Fruit fly (Drosophila melanogaster) whole organism, embryonic: Measurements from ENCODE around the gene Sox102F.

Source experiments
- CG1024 ChIP-seq: fragments of 200-800 bp; sonication (Bioruptor generic); IDR thresholded peaks from 2 replicates; pipeline ENCODE4 v1.3.6; 2022; ENCODE audit warnings: missing biosample characterization, missing genetic modification characterization
- CG11723 ChIP-seq: fragments of 200-800 bp; sonication (Bioruptor generic); optimal IDR thresholded peaks from 2 replicates; lab custom pipeline; 2017; ENCODE audit warnings: missing biosample characterization, mild to moderate bottlenecking, missing genetic modification characterization
- CG12391 ChIP-seq: fragments of 200-800 bp; sonication (Bioruptor generic); optimal IDR thresholded peaks from 3 replicates; lab custom pipeline; 2018; ENCODE audit warnings: missing biosample characterization, mild to moderate bottlenecking, missing genetic modification characterization, moderate library complexity
- CG12659 ChIP-seq: fragments of 200-800 bp; sonication (Bioruptor generic); optimal IDR thresholded peaks from 3 replicates; lab custom pipeline; 2017; ENCODE audit warnings: mild to moderate bottlenecking, missing biosample characterization, missing genetic modification reagents, missing genetic modification characterization
- CG13123 ChIP-seq: fragments of 200-800 bp; sonication (Bioruptor generic); optimal IDR thresholded peaks from 2 replicates; lab custom pipeline; 2016; ENCODE audit warnings: missing biosample characterization, missing genetic modification characterization
- CG13424 ChIP-seq: fragments of 200-800 bp; sonication (Bioruptor generic); optimal IDR thresholded peaks from 2 replicates; lab custom pipeline; 2019; ENCODE audit warnings: missing biosample characterization, mild to moderate bottlenecking, missing genetic modification characterization, moderate library complexity
- CG14710 ChIP-seq: fragments of 200-800 bp; sonication (Bioruptor generic); optimal IDR thresholded peaks from 3 replicates; lab custom pipeline; 2019; ENCODE audit warnings: missing biosample characterization, mild to moderate bottlenecking, missing genetic modification characterization, moderate library complexity
- CG15269 ChIP-seq: fragments of 200-800 bp; sonication (Bioruptor generic); optimal IDR thresholded peaks from 2 replicates; lab custom pipeline; 2018; ENCODE audit warnings: missing biosample characterization, mild to moderate bottlenecking, missing genetic modification characterization, moderate library complexity
- CG17186 ChIP-seq: fragments of 200-800 bp; sonication (Bioruptor generic); optimal IDR thresholded peaks from 3 replicates; lab custom pipeline; 2017; ENCODE audit warnings: missing biosample characterization, missing genetic modification reagents, missing genetic modification characterization
- CG17361 ChIP-seq: fragments of 200-800 bp; sonication (Bioruptor generic); IDR thresholded peaks from 3 replicates; pipeline ENCODE4 v1.3.6; 2022; ENCODE audit warnings: missing biosample characterization, missing genetic modification characterization
- CG18764 ChIP-seq: fragments of 200-800 bp; sonication (Bioruptor generic); optimal IDR thresholded peaks from 3 replicates; lab custom pipeline; 2016; ENCODE audit warnings: missing biosample characterization, missing genetic modification characterization
- CG2199 ChIP-seq: fragments of 200-800 bp; sonication (Bioruptor generic); IDR thresholded peaks from 3 replicates; pipeline ENCODE4 v1.3.6; 2022; ENCODE audit warnings: missing biosample characterization, missing genetic modification characterization
- CG2712 ChIP-seq: fragments of 200-800 bp; optimal IDR thresholded peaks from 3 replicates; lab custom pipeline; 2019; ENCODE audit warnings: missing biosample characterization, mild to moderate bottlenecking, missing genetic modification characterization, moderate library complexity
- CG3281 ChIP-seq: fragments of 200-800 bp; sonication (Bioruptor generic); optimal IDR thresholded peaks from 3 replicates; lab custom pipeline; 2017; ENCODE audit warnings: missing biosample characterization, mild to moderate bottlenecking, missing genetic modification characterization
- CG33213 ChIP-seq: fragments of 200-800 bp; sonication (Bioruptor generic); optimal IDR thresholded peaks from 3 replicates; lab custom pipeline; 2016; ENCODE audit warnings: missing biosample characterization, missing genetic modification characterization
- CG33557 ChIP-seq: fragments of 200-800 bp; sonication (Bioruptor generic); optimal IDR thresholded peaks from 2 replicates; lab custom pipeline; 2019; ENCODE audit warnings: missing biosample characterization, mild to moderate bottlenecking, missing genetic modification characterization, moderate library complexity
- CG3995 ChIP-seq: fragments of 200-800 bp; sonication (Bioruptor generic); optimal IDR thresholded peaks from 3 replicates; lab custom pipeline; 2016; ENCODE audit warnings: missing biosample characterization, missing genetic modification characterization
- CG6765 ChIP-seq: fragments of 200-800 bp; sonication (Bioruptor generic); optimal IDR thresholded peaks from 3 replicates; lab custom pipeline; 2017; ENCODE audit warnings: missing biosample characterization, mild to moderate bottlenecking, missing genetic modification characterization
- CG7987 ChIP-seq: fragments of 200-800 bp; sonication (Bioruptor generic); optimal IDR thresholded peaks from 2 replicates; lab custom pipeline; 2018; ENCODE audit warnings: missing biosample characterization, mild to moderate bottlenecking, missing genetic modification characterization, moderate library complexity
- D19B ChIP-seq: fragments of 200-800 bp; sonication (Bioruptor generic); optimal IDR thresholded peaks from 2 replicates; lab custom pipeline; 2017; ENCODE audit warnings: missing biosample characterization, mild to moderate bottlenecking, missing genetic modification characterization
- Dad ChIP-seq: fragments of 200-800 bp; sonication (Bioruptor generic); optimal IDR thresholded peaks from 3 replicates; lab custom pipeline; 2016; ENCODE audit warnings: missing biosample characterization, missing genetic modification characterization
- Ets65A ChIP-seq: fragments of 200-800 bp; sonication (Bioruptor generic); peaks from one replicate; lab custom pipeline; 2016; ENCODE audit warnings: missing biosample characterization, missing genetic modification characterization
- Fer2 ChIP-seq: fragments of 200-800 bp; sonication (Bioruptor generic); optimal IDR thresholded peaks from 2 replicates; lab custom pipeline; 2018; ENCODE audit warnings: missing biosample characterization, mild to moderate bottlenecking, missing genetic modification characterization, moderate library complexity
- HLH54F ChIP-seq: fragments of 200-800 bp; sonication (Bioruptor generic); optimal IDR thresholded peaks from 3 replicates; lab custom pipeline; 2016; ENCODE audit warnings: missing biosample characterization, missing genetic modification characterization
- Lhr ChIP-seq: fragments of 200-800 bp; sonication (Bioruptor generic); optimal IDR thresholded peaks from 3 replicates; lab custom pipeline; 2017; ENCODE audit warnings: mild to moderate bottlenecking, missing biosample characterization, missing genetic modification reagents, missing genetic modification characterization
- Myb ChIP-seq: fragments of 200-800 bp; sonication (Bioruptor generic); optimal IDR thresholded peaks from 2 replicates; lab custom pipeline; 2016; ENCODE audit warnings: missing biosample characterization, missing genetic modification characterization
- NC2β ChIP-seq: fragments of 200-800 bp; sonication (Bioruptor generic); optimal IDR thresholded peaks from 2 replicates; lab custom pipeline; 2016; ENCODE audit warnings: missing biosample characterization, missing genetic modification characterization
- Stat92E ChIP-seq, 3 experiments: fragments of >200 bp in 2 of 3; fragments of 200-800 bp in 1 of 3; sonication (Bioruptor generic) in 1 of 3; optimal IDR thresholded peaks; 2 replicates each; lab custom pipeline; 2017 to 2019; ENCODE audit warnings: missing biosample characterization in 3 of 3, missing genetic modification characterization in 3 of 3, mild to moderate bottlenecking in 1 of 3, moderate library complexity in 1 of 3
- YL-1 ChIP-seq: fragments of 200-800 bp; sonication (Bioruptor generic); optimal IDR thresholded peaks from 3 replicates; lab custom pipeline; 2017; ENCODE audit warnings: missing biosample characterization, mild to moderate bottlenecking, missing genetic modification characterization
- bigmax ChIP-seq: fragments of 200-800 bp; sonication (Bioruptor generic); optimal IDR thresholded peaks from 2 replicates; lab custom pipeline; 2018; ENCODE audit warnings: missing biosample characterization, mild to moderate bottlenecking, missing genetic modification characterization
- dm ChIP-seq: fragments of 200-800 bp; sonication (Bioruptor generic); optimal IDR thresholded peaks from 3 replicates; lab custom pipeline; 2016; ENCODE audit warnings: missing biosample characterization, missing genetic modification characterization
- dysf ChIP-seq: fragments of 200-800 bp; sonication (Bioruptor generic); IDR thresholded peaks from 3 replicates; pipeline ENCODE4 v1.3.6; 2022; ENCODE audit warnings: missing biosample characterization, missing genetic modification characterization
- eve ChIP-seq, 2 experiments: fragments of >200 bp; optimal IDR thresholded peaks; 2 replicates each; lab custom pipeline; 2017; ENCODE audit warnings: missing biosample characterization in 2 of 2, missing genetic modification characterization in 2 of 2
- fu2 ChIP-seq: fragments of 200-800 bp; sonication (Bioruptor generic); optimal IDR thresholded peaks from 2 replicates; lab custom pipeline; 2016; ENCODE audit warnings: missing biosample characterization, missing genetic modification characterization
- gro ChIP-seq: fragments of 200-800 bp; sonication (Bioruptor generic); optimal IDR thresholded peaks from 2 replicates; lab custom pipeline; 2016; ENCODE audit warnings: missing biosample characterization, missing genetic modification characterization
- hkb ChIP-seq, 2 experiments: fragments of 200-800 bp in 1 of 2; fragments of >200 bp in 1 of 2; sonication (Bioruptor generic) in 1 of 2; IDR thresholded peaks in 1 of 2; optimal IDR thresholded peaks in 1 of 2; 2 replicates each; pipeline versions ENCODE4 v1.3.6 to Lab custom; 2017 to 2022; ENCODE audit warnings: missing biosample characterization in 1 of 2, missing genetic modification characterization in 1 of 2
- jumu ChIP-seq: fragments of 200-800 bp; sonication (Bioruptor generic); optimal IDR thresholded peaks from 3 replicates; lab custom pipeline; 2016; ENCODE audit warnings: missing biosample characterization, missing genetic modification characterization
- oc ChIP-seq: fragments of 200-800 bp; sonication (Bioruptor generic); optimal IDR thresholded peaks from 2 replicates; lab custom pipeline; 2018; ENCODE audit warnings: missing biosample characterization, mild to moderate bottlenecking, missing genetic modification characterization, moderate library complexity
- p53 ChIP-seq: fragments of 200-800 bp; sonication (Bioruptor generic); optimal IDR thresholded peaks from 2 replicates; lab custom pipeline; 2016; ENCODE audit warnings: missing biosample characterization, missing genetic modification characterization
- pho ChIP-seq: fragments of 200-800 bp; sonication (Bioruptor generic); optimal IDR thresholded peaks from 2 replicates; lab custom pipeline; 2016; ENCODE audit warnings: missing biosample characterization, missing genetic modification characterization
- phol ChIP-seq: fragments of 200-800 bp; sonication (Bioruptor generic); optimal IDR thresholded peaks from 3 replicates; lab custom pipeline; 2018; ENCODE audit warnings: missing biosample characterization, mild to moderate bottlenecking, missing genetic modification characterization, moderate library complexity
- pzg ChIP-seq: fragments of 200-800 bp; sonication (Bioruptor generic); optimal IDR thresholded peaks from 3 replicates; lab custom pipeline; 2018; ENCODE audit warnings: missing biosample characterization, mild to moderate bottlenecking, missing genetic modification characterization, moderate library complexity
- sens ChIP-seq: fragments of 200-800 bp; sonication (Bioruptor generic); peaks from one replicate; lab custom pipeline; 2016; ENCODE audit warnings: missing biosample characterization, missing genetic modification characterization
- ssp ChIP-seq: fragments of 200-800 bp; sonication (Bioruptor generic); IDR thresholded peaks from 2 replicates; pipeline ENCODE4 v1.3.6; 2022; ENCODE audit warnings: missing biosample characterization, missing genetic modification characterization
- trem ChIP-seq: fragments of 200-800 bp; optimal IDR thresholded peaks from 3 replicates; lab custom pipeline; 2019; ENCODE audit warnings: missing biosample characterization, mild to moderate bottlenecking, missing genetic modification characterization, moderate library complexity
- tx ChIP-seq: fragments of 200-800 bp; sonication (Bioruptor generic); optimal IDR thresholded peaks from 2 replicates; lab custom pipeline; 2016; ENCODE audit warnings: missing biosample characterization, missing genetic modification characterization
- zen ChIP-seq: fragments of 200-800 bp; sonication (Bioruptor generic); optimal IDR thresholded peaks from 3 replicates; lab custom pipeline; 2018; ENCODE audit warnings: missing biosample characterization, mild to moderate bottlenecking, missing genetic modification characterization, moderate library complexity

Sox102F gene

dm6 chr4:866437-867216 lies 32.4 kb upstream of the Sox102F start, which contains the start of gene Gyf (continued):
- TF ChIP-seq CG11723 = peak; percentile 100
- no peak for TF ChIP-seq CG15269 (tag; lab: Kevin White, UChicago)
- peak; percentile 59 for TF ChIP-seq zen (tag; lab: Kevin White, UChicago)
- TF ChIP-seq CG33213 = peak; percentile 75
- peak; percentile 87; the same call in 2 of the 3 replicates for TF ChIP-seq CG2199 (GFP tag; lab: Robert Waterston, UW)
- no peak for TF ChIP-seq gro (GFP tag; lab: Kevin White, UChicago)
- TF ChIP-seq CG3995 = peak; percentile 72
- TF ChIP-seq Ets65A = peak; percentile 95
- no peak for TF ChIP-seq tx (GFP tag; lab: Kevin White, UChicago)
- peak; percentile 65 for TF ChIP-seq CG14710 (tag; lab: Kevin White, UChicago)
- TF ChIP-seq Fer2 = no peak
- peak; percentile 30 for TF ChIP-seq Myb
- TF ChIP-seq dysf (GFP tag; lab: Robert Waterston, UW) = no peak
- TF ChIP-seq dm (GFP tag; lab: Kevin White, UChicago) = peak; percentile 53
- TF ChIP-seq CG1024 (GFP tag; lab: Robert Waterston, UW) = peak; percentile 100
- no peak for TF ChIP-seq CG7987 (GFP tag; lab: Kevin White, UChicago)
- no peak for TF ChIP-seq CG6765
- TF ChIP-seq CG18764 (GFP tag; lab: Kevin White, UChicago) = peak; percentile 12
- TF ChIP-seq NC2β (GFP tag; lab: Kevin White, UChicago) = peak; percentile 28
- TF ChIP-seq CG13123 = no peak
- TF ChIP-seq pzg (GFP tag; lab: Kevin White, UChicago) = peak; percentile 95
- peak in 1 of 2 experiments; percentile 52 for TF ChIP-seq eve (GFP tag; optimal IDR thresholded peaks at IDR 0.05; lab: Kevin White, UChicago)
- peak; percentile 83 for TF ChIP-seq YL-1 (GFP tag; lab: Kevin White, UChicago)
- no peak for TF ChIP-seq CG13424 (tag; lab: Kevin White, UChicago)
- peak in 1 of 3 experiments; percentile 61 for TF ChIP-seq Stat92E (GFP tag; optimal IDR thresholded peaks at IDR 0.05; lab: Kevin White, UChicago)
- peak; percentile 40 for TF ChIP-seq trem (tag; lab: Kevin White, UChicago)
- TF ChIP-seq sens (GFP tag; lab: Kevin White, UChicago) = peak; percentile 74
- TF ChIP-seq pho (GFP tag; lab: Kevin White, UChicago) = peak; percentile 23
- TF ChIP-seq hkb (optimal IDR thresholded peaks at IDR 0.05; lab: Kevin White, UChicago) = no peak
- TF ChIP-seq hkb (GFP tag; IDR thresholded peaks at IDR 0.05; lab: Robert Waterston, UW) = 0 out of 2 replicates have a peak, but pooled peaks have one; percentile 53
- peak; percentile 85 for TF ChIP-seq CG12659 (GFP tag; lab: Kevin White, UChicago)
- TF ChIP-seq CG12391 (tag; lab: Kevin White, UChicago) = no peak
- TF ChIP-seq CG17186 (GFP tag; lab: Kevin White, UChicago) = no peak
- TF ChIP-seq CG2712 (tag; lab: Kevin White, UChicago) = peak; percentile 37
- peak; percentile 85 for TF ChIP-seq Lhr (GFP tag; lab: Kevin White, UChicago)
- TF ChIP-seq Dad (GFP tag; lab: Kevin White, UChicago) = no peak
- peak; percentile 31 for TF ChIP-seq fu2
- TF ChIP-seq phol (tag; lab: Kevin White, UChicago) = peak; percentile 66
- peak; percentile 9 for TF ChIP-seq D19B (GFP tag; lab: Kevin White, UChicago)
- TF ChIP-seq p53 (GFP tag; lab: Kevin White, UChicago) = peak; percentile 19
- no peak for TF ChIP-seq oc (tag; lab: Kevin White, UChicago)
- peak; percentile 33 for TF ChIP-seq HLH54F
- no peak for TF ChIP-seq CG3281 (GFP tag; lab: Kevin White, UChicago)
- TF ChIP-seq CG17361 (GFP tag; lab: Robert Waterston, UW) = no peak; the same call in 1 of the 3 replicates
- TF ChIP-seq bigmax = peak; percentile 93
- peak; percentile 37 for TF ChIP-seq jumu (GFP tag; lab: Kevin White, UChicago)
- peak; percentile 13 for TF ChIP-seq CG33557 (GFP tag; lab: Kevin White, UChicago)
- TF ChIP-seq ssp (GFP tag; lab: Robert Waterston, UW) = peak; percentile 100
